Worm (Caenorhabditis elegans) whole organism, L3 larva: ENCODE measurements around the gene K03H1.7.

Source experiments
- R02D3.7 ChIP-seq: fragments of 150-350 bp; optimal IDR thresholded peaks from 2 replicates; lab custom pipeline; 2014; ENCODE audit warnings: missing biosample characterization, missing genetic modification characterization
- ZK546.5 ChIP-seq: sonication (generic microtip); optimal IDR thresholded peaks from 2 replicates; lab custom pipeline; 2017; ENCODE audit warnings: missing biosample characterization, missing genetic modification characterization
- aly-2 ChIP-seq: fragments of 150-350 bp; optimal IDR thresholded peaks from 2 replicates; lab custom pipeline; 2014; ENCODE audit warnings: missing biosample characterization, missing genetic modification characterization
- ama-1 ChIP-seq: fragments of 150-350 bp; optimal IDR thresholded peaks from 2 replicates; lab custom pipeline; 2018
- ceh-28 ChIP-seq: fragments of 150-350 bp; optimal IDR thresholded peaks from 2 replicates; lab custom pipeline; 2014; ENCODE audit warnings: missing biosample characterization, missing genetic modification reagents, missing genetic modification characterization
- ceh-9 ChIP-seq: sonication (generic microtip); optimal IDR thresholded peaks from 2 replicates; lab custom pipeline; 2018; ENCODE audit warnings: missing biosample characterization, missing genetic modification characterization
- daf-12 ChIP-seq: fragments of 150-350 bp; optimal IDR thresholded peaks from 2 replicates; lab custom pipeline; 2014; ENCODE audit warnings: missing biosample characterization, missing genetic modification reagents, missing genetic modification characterization
- egl-5 ChIP-seq: fragments of 150-350 bp; optimal IDR thresholded peaks from 2 replicates; lab custom pipeline; 2017; ENCODE audit warnings: missing biosample characterization, missing genetic modification reagents, missing genetic modification characterization, inconsistent platforms
- elt-2 ChIP-seq: sonication (generic microtip); optimal IDR thresholded peaks from 2 replicates; lab custom pipeline; 2016; ENCODE audit warnings: missing genetic modification reagents, mild to moderate bottlenecking, missing genetic modification characterization, missing compliant biosample characterization
- elt-3 ChIP-seq, 3 experiments: fragments of 150-350 bp in 1 of 3; sonication (generic microtip) in 2 of 3; optimal IDR thresholded peaks; 2 replicates in 2 of 3; 4 replicates in 1 of 3; lab custom pipeline; 2014 to 2017; ENCODE audit warnings: missing biosample characterization in 3 of 3, missing genetic modification characterization in 3 of 3
- fkh-10 ChIP-seq: sonication (generic microtip); optimal IDR thresholded peaks from 2 replicates; lab custom pipeline; 2017; ENCODE audit warnings: missing biosample characterization, missing genetic modification reagents, missing genetic modification characterization
- fkh-2 ChIP-seq: fragments of 150-350 bp; optimal IDR thresholded peaks from 2 replicates; lab custom pipeline; 2014; ENCODE audit warnings: missing biosample characterization, missing genetic modification reagents, missing genetic modification characterization
- fos-1 ChIP-seq: fragments of 150-350 bp; optimal IDR thresholded peaks from 2 replicates; lab custom pipeline; 2014; ENCODE audit warnings: missing biosample characterization, missing genetic modification characterization
- hmg-11 ChIP-seq: sonication (generic microtip); optimal IDR thresholded peaks from 2 replicates; lab custom pipeline; 2016; ENCODE audit warnings: missing genetic modification characterization, missing compliant biosample characterization
- jun-1 ChIP-seq: fragments of 150-350 bp; optimal IDR thresholded peaks from 2 replicates; lab custom pipeline; 2014; ENCODE audit warnings: missing biosample characterization, missing genetic modification reagents, missing genetic modification characterization
- lsy-12 ChIP-seq: sonication (generic microtip); optimal IDR thresholded peaks from 2 replicates; lab custom pipeline; 2016; ENCODE audit warnings: mild to moderate bottlenecking, missing genetic modification characterization, missing compliant biosample characterization
- mdl-1 ChIP-seq: fragments of 150-350 bp; optimal IDR thresholded peaks from 2 replicates; lab custom pipeline; 2014; ENCODE audit warnings: missing biosample characterization, missing genetic modification characterization
- nfya-1 ChIP-seq: sonication (generic microtip); optimal IDR thresholded peaks from 2 replicates; lab custom pipeline; 2017; ENCODE audit warnings: missing genetic modification characterization, mild to moderate bottlenecking, missing compliant biosample characterization, antibody characterized with exemption, moderate library complexity; ENCODE audit not compliant: insufficient read depth
- nhr-11 ChIP-seq: fragments of 150-350 bp; optimal IDR thresholded peaks from 2 replicates; lab custom pipeline; 2014; ENCODE audit warnings: missing biosample characterization, missing genetic modification characterization
- nhr-12 ChIP-seq: fragments of 150-350 bp; optimal IDR thresholded peaks from 2 replicates; lab custom pipeline; 2014; ENCODE audit warnings: missing biosample characterization, missing genetic modification characterization
- nhr-23 ChIP-seq: fragments of 150-350 bp; optimal IDR thresholded peaks from 2 replicates; lab custom pipeline; 2014; ENCODE audit warnings: missing biosample characterization, missing genetic modification reagents, missing genetic modification characterization
- nhr-237 ChIP-seq: fragments of 150-350 bp; optimal IDR thresholded peaks from 2 replicates; lab custom pipeline; 2014; ENCODE audit warnings: missing biosample characterization, missing genetic modification characterization
- nhr-25 ChIP-seq: sonication (generic microtip); optimal IDR thresholded peaks from 2 replicates; lab custom pipeline; 2017; ENCODE audit warnings: missing biosample characterization, missing genetic modification characterization
- nhr-28 ChIP-seq: fragments of 150-350 bp; optimal IDR thresholded peaks from 2 replicates; lab custom pipeline; 2014; ENCODE audit warnings: missing biosample characterization, missing genetic modification characterization
- nhr-67 ChIP-seq: fragments of 150-350 bp; optimal IDR thresholded peaks from 2 replicates; lab custom pipeline; 2014; ENCODE audit warnings: missing biosample characterization, missing genetic modification characterization
- nhr-76 ChIP-seq: fragments of 150-350 bp; sonication (generic microtip); optimal IDR thresholded peaks from 5 replicates; lab custom pipeline; 2014; ENCODE audit warnings: missing biosample characterization, missing genetic modification characterization
- sea-2 ChIP-seq: fragments of 150-350 bp; sonication (generic microtip); optimal IDR thresholded peaks from 4 replicates; lab custom pipeline; 2014; ENCODE audit warnings: missing biosample characterization, missing genetic modification reagents, missing genetic modification characterization
- skn-1 ChIP-seq: fragments of 150-350 bp; optimal IDR thresholded peaks from 2 replicates; lab custom pipeline; 2014; ENCODE audit warnings: missing biosample characterization, missing genetic modification characterization
- snpc-4 ChIP-seq: fragments of 150-350 bp; optimal IDR thresholded peaks from 2 replicates; lab custom pipeline; 2014; ENCODE audit warnings: missing biosample characterization, missing genetic modification characterization
- tbx-2 ChIP-seq: sonication (generic microtip); optimal IDR thresholded peaks from 2 replicates; lab custom pipeline; 2016; ENCODE audit warnings: mild to moderate bottlenecking, missing genetic modification characterization, missing compliant biosample characterization
- unc-39 ChIP-seq: sonication (generic microtip); optimal IDR thresholded peaks from 4 replicates; lab custom pipeline; 2017; ENCODE audit warnings: missing biosample characterization, missing genetic modification characterization
- zag-1 ChIP-seq: fragments of 150-350 bp; optimal IDR thresholded peaks from 2 replicates; lab custom pipeline; 2014; ENCODE audit warnings: missing biosample characterization, missing genetic modification characterization
- ztf-11 ChIP-seq: fragments of 150-350 bp; optimal IDR thresholded peaks from 2 replicates; lab custom pipeline; 2014; ENCODE audit warnings: missing biosample characterization, missing genetic modification characterization
- ztf-4 ChIP-seq: fragments of 150-350 bp; optimal IDR thresholded peaks from 2 replicates; lab custom pipeline; 2014; ENCODE audit warnings: missing biosample characterization, missing genetic modification characterization

K03H1.7 gene

DNA sequence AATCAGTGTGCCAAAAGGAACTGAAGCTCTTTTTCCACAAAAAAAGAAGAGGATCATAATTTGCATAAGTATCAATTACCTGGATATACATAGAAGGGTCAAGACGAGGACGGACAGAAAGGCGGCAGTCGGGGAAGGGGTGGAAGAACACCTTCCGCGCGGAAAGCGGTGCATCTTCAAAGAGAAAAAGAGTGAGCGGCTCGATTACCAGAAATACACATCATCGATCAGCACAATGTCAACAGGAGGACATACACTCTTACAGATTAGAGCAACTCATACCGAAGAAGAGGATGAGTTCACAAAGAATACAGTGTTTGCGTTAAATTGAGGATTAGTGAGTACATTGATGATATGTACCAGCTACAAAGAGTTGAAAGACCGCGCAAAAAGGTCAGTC, 22.2 kb downstream of the K03H1.7 start:
- no peak for TF ChIP-seq snpc-4 (tag; lab: Kevin White, UChicago)
- TF ChIP-seq unc-39 (tag; lab: Kevin White, UChicago) = no peak
- no peak for TF ChIP-seq R02D3.7
- TF ChIP-seq jun-1 = no peak
- TF ChIP-seq zag-1 (tag; lab: Kevin White, UChicago) = no peak
- no peak for TF ChIP-seq nhr-76
- no peak for TF ChIP-seq ZK546.5 (tag; lab: Kevin White, UChicago)
- no peak for TF ChIP-seq ztf-11

ce11 chrIII:9972192-9972811, 25.1 kb downstream of the K03H1.7 start:
- TF ChIP-seq daf-12 (tag; lab: Kevin White, UChicago) (no peak), fkh-10 (peak; percentile 59)

ce11 chrIII:9973765-9974164, 26.6 kb downstream of the K03H1.7 start, which contains the start of gene R10E12.2:
TSS of gene R10E12.2 (minus strand) at chrIII:9973865.
- no peak for TF ChIP-seq nhr-28 (tag; lab: Kevin White, UChicago)
- TF ChIP-seq ztf-11 = no peak
- TF ChIP-seq ZK546.5 (tag; lab: Kevin White, UChicago) = no peak
- TF ChIP-seq ceh-28 (tag; lab: Kevin White, UChicago) = no peak
- TF ChIP-seq mdl-1 (tag; lab: Kevin White, UChicago) = no peak
- TF ChIP-seq nhr-25 (tag; lab: Kevin White, UChicago) = no peak
- no peak for TF ChIP-seq fkh-2 (tag; lab: Kevin White, UChicago)
- TF ChIP-seq elt-3 (tag; optimal IDR thresholded peaks at IDR 0.05; lab: Kevin White, UChicago) = no peak
- TF ChIP-seq daf-12 (tag; lab: Kevin White, UChicago) = no peak
- no peak for TF ChIP-seq elt-2 (tag; lab: Kevin White, UChicago)
- no peak for TF ChIP-seq nhr-12 (tag; lab: Kevin White, UChicago)
- no peak for TF ChIP-seq tbx-2 (tag; lab: Kevin White, UChicago)
- TF ChIP-seq ceh-9 (tag; lab: Kevin White, UChicago) = no peak
- no peak for TF ChIP-seq aly-2 (tag; lab: Kevin White, UChicago)
- TF ChIP-seq nhr-237 = no peak
- no peak for TF ChIP-seq hmg-11 (tag; lab: Kevin White, UChicago)
- TF ChIP-seq lsy-12 (tag; lab: Kevin White, UChicago) = no peak
- no peak for TF ChIP-seq nhr-11 (tag; lab: Kevin White, UChicago)
- TF ChIP-seq sea-2 (GFP tag; lab: Kevin White, UChicago) = no peak
- TF ChIP-seq skn-1 (tag; lab: Kevin White, UChicago) = no peak
- TF ChIP-seq, all 47 proteins: peak for 0

DNA sequence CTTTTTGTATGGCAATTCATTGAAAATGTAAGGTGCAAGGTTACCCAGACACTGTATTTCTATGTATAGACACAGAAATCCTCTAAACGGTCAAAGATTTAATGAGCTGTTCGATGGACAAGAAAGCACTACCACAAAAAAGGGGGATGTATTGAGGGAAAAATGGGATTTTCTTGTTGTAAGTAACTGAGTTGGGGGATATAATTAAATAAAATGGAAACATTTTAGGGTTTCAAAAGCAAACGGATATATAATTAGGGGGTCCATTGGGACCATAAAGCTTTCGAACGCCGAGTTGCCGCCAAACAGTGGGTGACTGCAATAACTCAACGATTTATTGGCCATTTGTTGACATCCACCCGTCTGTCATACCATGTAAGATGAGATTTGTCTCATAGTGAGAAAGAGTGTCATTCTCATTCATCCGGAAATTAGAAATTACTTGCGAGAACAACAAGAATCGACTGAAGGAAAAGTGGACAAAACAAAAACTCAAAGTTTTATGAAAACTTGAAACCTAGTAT, 35.0 kb downstream of the K03H1.7 start:
- TF ChIP-seq egl-5 (tag; lab: Kevin White, UChicago) (peak; percentile 8), nfya-1 (tag; lab: Kevin White, UChicago) (no peak)

ce11 chrIII:9984604-9985003, 37.4 kb downstream of the K03H1.7 start:
- TF ChIP-seq nhr-12 (tag; lab: Kevin White, UChicago) = no peak
- TF ChIP-seq nhr-23 (tag; lab: Kevin White, UChicago) = no peak
- no peak for TF ChIP-seq nhr-67
- no peak for TF ChIP-seq ztf-4 (tag; lab: Kevin White, UChicago)
- TF ChIP-seq unc-39 (tag; lab: Kevin White, UChicago) = no peak
- TF ChIP-seq aly-2 (tag; lab: Kevin White, UChicago) = no peak
- TF ChIP-seq ama-1 = no peak
- TF ChIP-seq fos-1 (tag; lab: Kevin White, UChicago) = no peak
- no peak for TF ChIP-seq tbx-2 (tag; lab: Kevin White, UChicago)
- no peak for TF ChIP-seq ZK546.5 (tag; lab: Kevin White, UChicago)
- no peak for TF ChIP-seq nhr-11 (tag; lab: Kevin White, UChicago)
- no peak for TF ChIP-seq elt-3 (tag; optimal IDR thresholded peaks at IDR 0.05; lab: Kevin White, UChicago)
- TF ChIP-seq zag-1 (tag; lab: Kevin White, UChicago) = no peak
- TF ChIP-seq, all 47 proteins: peak for 0
